Worm (Caenorhabditis elegans): Measurements from ENCODE around the gene R08F11.7.

R08F11.7 gene

DNA sequence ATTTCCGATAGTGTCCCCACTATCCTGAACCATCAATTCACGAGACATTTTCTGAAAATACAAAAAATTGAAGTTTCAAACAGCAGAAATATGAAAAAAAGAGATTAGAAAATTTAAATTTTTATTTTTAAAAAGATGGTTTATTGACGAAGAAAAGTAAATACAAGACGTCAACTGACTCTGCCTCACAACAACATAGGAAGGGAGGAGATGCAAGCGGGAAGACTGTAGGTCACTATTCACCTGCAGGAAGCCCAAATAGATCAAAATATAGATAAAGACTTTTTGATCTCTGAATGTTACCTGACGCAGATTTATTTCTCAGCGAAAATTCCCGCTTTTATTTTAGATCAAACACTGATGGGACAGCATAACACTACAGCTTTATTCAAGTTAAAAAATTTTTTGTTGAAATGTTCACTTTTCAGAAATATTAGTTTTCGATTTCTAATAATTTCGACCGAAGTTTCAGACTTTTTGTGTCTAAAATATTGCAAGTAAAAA, 13.7 kb upstream of the R08F11.7 start, which contains the start of gene cysl-3:
TSS of gene cysl-3 (minus strand) at position 51 of the 504 bp plus-strand sequence.
- TF ChIP-seq nhr-129 (tag; optimal IDR thresholded peaks at IDR 0.05) = no peak
- TF ChIP-seq mab-5 (tag; optimal IDR thresholded peaks at IDR 0.05) = no peak
- TF ChIP-seq nhr-21 (tag; optimal IDR thresholded peaks at IDR 0.05) = no peak
- no peak for TF ChIP-seq dmd-4 (tag; optimal IDR thresholded peaks at IDR 0.05)
- no peak for TF ChIP-seq ztf-4 (tag; optimal IDR thresholded peaks at IDR 0.05)
- TF ChIP-seq mbf-1 (tag; optimal IDR thresholded peaks at IDR 0.05) = no peak
- no peak for TF ChIP-seq elt-1 (tag; optimal IDR thresholded peaks at IDR 0.05)
- TF ChIP-seq unc-39 (tag; optimal IDR thresholded peaks at IDR 0.05) = no peak
- no peak for TF ChIP-seq blmp-1 (tag; optimal IDR thresholded peaks at IDR 0.05; ENCODE audit: insufficient read depth)

DNA sequence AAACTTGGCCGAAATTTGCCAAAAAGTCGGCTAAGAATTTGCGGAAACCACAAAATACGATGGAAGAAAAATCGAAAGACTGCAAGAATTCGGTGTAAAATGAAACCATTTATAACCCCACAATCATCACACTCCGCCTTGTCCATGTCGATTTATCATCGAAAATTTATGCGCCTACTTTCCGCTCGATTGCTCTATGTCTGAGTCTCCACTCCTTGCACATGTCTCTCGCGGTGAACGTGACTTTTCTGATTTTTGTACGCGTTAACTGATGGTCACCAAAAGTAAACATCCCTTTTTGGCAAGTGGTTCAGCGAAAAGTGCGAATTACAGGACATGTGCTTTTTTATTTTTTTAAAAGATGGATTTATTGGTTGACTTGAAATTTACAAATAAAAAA, 12.9 kb upstream of the R08F11.7 start:
- TF ChIP-seq fos-1 (tag; optimal IDR thresholded peaks at IDR 0.05) (peak; percentile 61), unc-62 (GFP tag; optimal IDR thresholded peaks at IDR 0.05) (no peak), lin-13 (GFP tag; optimal IDR thresholded peaks at IDR 0.05) (no peak), nhr-10 (tag; optimal IDR thresholded peaks at IDR 0.05) (no peak), dmd-4 (tag; optimal IDR thresholded peaks at IDR 0.05) (no peak), ceh-82 (tag; optimal IDR thresholded peaks at IDR 0.05) (no peak), nhr-23 (tag; optimal IDR thresholded peaks at IDR 0.05) (no peak), nhr-129 (tag; optimal IDR thresholded peaks at IDR 0.05) (peak; percentile 16), gmeb-1 (tag; optimal IDR thresholded peaks at IDR 0.05) (peak; percentile 49), elt-3 (tag; optimal IDR thresholded peaks at IDR 0.05) (no peak), elt-1 (tag; optimal IDR thresholded peaks at IDR 0.05) (no peak), sma-9 (GFP tag; optimal IDR thresholded peaks at IDR 0.05) (peak; percentile 31), sma-9 (tag; optimal IDR thresholded peaks at IDR 0.05) (no peak), F13H6.1 (tag; optimal IDR thresholded peaks at IDR 0.05) (no peak), nhr-25 (tag; optimal IDR thresholded peaks at IDR 0.05) (no peak), zag-1 (tag; optimal IDR thresholded peaks at IDR 0.05) (no peak)

DNA sequence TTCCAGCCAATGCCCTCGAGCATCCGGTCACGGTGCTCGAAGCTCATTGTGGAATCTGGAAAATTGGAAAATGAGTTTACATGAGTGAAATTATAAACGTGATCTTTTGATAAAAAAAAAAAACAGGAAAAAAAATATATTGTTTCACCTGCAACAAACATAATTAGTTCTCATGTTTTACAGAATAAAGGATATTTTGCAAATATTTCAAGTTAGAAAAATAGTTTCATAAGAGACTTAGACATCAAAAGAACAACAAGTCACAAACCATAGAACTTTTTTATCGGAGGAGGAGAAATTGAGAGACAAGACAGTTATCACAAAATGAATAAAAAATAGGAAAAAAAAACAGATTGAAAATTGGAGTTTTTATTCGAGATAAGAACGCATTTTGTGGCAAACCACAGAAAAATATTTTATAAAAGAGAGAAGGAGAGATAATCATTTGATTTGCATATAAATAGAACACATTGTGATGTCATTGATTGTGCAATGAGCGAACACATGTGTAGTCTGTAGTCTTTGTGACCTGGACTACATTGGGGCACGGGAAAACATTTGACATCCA, 5.6 kb upstream of the R08F11.7 start, which contains the start of gene R08F11.1:
TSS of gene R08F11.1 (minus strand) at position 51 of the 568 bp plus-strand sequence.
- TF ChIP-seq nhr-6 (tag; optimal IDR thresholded peaks at IDR 0.05) (no peak), sem-4 (tag; optimal IDR thresholded peaks at IDR 0.05) (no peak), lin-13 (GFP tag; optimal IDR thresholded peaks at IDR 0.05) (no peak), gmeb-1 (tag; optimal IDR thresholded peaks at IDR 0.05) (peak; percentile 15), fos-1 (tag; optimal IDR thresholded peaks at IDR 0.05) (peak; percentile 26)

DNA sequence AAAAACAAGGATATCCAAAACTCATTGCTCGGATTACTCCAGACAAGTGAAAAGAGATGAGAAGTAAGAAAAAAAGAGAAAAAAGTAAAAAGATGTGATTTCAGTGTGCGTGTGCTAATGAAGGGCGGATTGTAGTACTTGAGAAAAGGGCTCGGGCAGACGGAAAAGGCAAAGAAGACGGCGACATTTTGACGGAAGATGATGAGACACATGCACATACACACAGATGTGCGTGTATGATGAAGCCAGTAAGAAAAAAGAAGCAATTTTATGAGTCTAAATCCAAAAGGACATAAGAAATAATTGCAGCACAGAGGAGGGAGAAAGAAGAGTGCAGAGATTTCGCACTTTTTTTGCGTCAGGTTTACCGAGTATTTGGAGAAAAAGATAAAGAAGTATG, 1.3 kb upstream of the R08F11.7 start:
- TF ChIP-seq C34F6.9 (tag; optimal IDR thresholded peaks at IDR 0.05) = peak; percentile 21
- no peak for TF ChIP-seq sem-4 (tag; optimal IDR thresholded peaks at IDR 0.05)
- TF ChIP-seq zag-1 (tag; optimal IDR thresholded peaks at IDR 0.05) = no peak
- TF ChIP-seq dmd-4 (tag; optimal IDR thresholded peaks at IDR 0.05) = no peak

DNA sequence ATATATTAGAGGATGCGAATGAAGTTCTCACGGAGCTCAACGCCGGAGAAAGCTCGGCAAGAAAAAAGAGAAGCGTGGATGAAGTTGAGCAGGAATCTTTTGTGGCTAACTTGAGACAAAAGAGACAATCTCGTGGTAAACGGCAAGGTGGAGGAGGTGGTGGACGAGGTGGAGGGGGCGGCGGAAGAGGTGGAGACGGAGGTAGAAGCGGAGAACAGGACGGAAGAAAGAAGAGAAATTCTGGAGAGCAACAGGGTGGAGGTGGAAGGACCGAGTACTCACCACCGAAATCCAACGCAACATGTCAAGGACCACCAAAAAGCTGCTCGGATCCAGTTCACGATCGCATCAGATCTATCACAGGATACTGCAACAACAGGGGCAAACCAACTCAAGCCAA, 554 bp downstream of the R08F11.7 start:
- TF ChIP-seq nhr-21 (tag; optimal IDR thresholded peaks at IDR 0.05) = no peak
- TF ChIP-seq unc-62 (GFP tag; optimal IDR thresholded peaks at IDR 0.05) = no peak
- TF ChIP-seq ceh-82 (tag; optimal IDR thresholded peaks at IDR 0.05) = no peak
- no peak for TF ChIP-seq lin-13 (GFP tag; optimal IDR thresholded peaks at IDR 0.05)
- no peak for TF ChIP-seq aly-2 (tag; optimal IDR thresholded peaks at IDR 0.05)
- TF ChIP-seq ztf-1 (GFP tag; conservative IDR thresholded peaks at IDR 0.05) = no peak
- no peak for TF ChIP-seq sma-9 (GFP tag; optimal IDR thresholded peaks at IDR 0.05)
- TF ChIP-seq sma-9 (tag; optimal IDR thresholded peaks at IDR 0.05) = no peak
- no peak for TF ChIP-seq zag-1 (tag; optimal IDR thresholded peaks at IDR 0.05)
- TF ChIP-seq ama-1 (optimal IDR thresholded peaks at IDR 0.05) = no peak
- TF ChIP-seq mdl-1 (tag; optimal IDR thresholded peaks at IDR 0.05) = no peak
- no peak for TF ChIP-seq sma-3 (GFP tag; optimal IDR thresholded peaks at IDR 0.05)
- no peak for TF ChIP-seq skn-1 (tag; optimal IDR thresholded peaks at IDR 0.05)
- no peak for TF ChIP-seq C34F6.9 (tag; optimal IDR thresholded peaks at IDR 0.05)
- TF ChIP-seq elt-1 (tag; optimal IDR thresholded peaks at IDR 0.05) = no peak
- no peak for TF ChIP-seq alr-1 (tag; optimal IDR thresholded peaks at IDR 0.05)
- TF ChIP-seq R02D3.7 (tag; optimal IDR thresholded peaks at IDR 0.05) = no peak
- TF ChIP-seq crh-2 (tag; optimal IDR thresholded peaks at IDR 0.05) = no peak

Measured in whole organism, L2 larva.